Fruit fly (Drosophila melanogaster) whole organism, pupa: ENCODE data around the gene aus.
A peak's percentile ranks its signal among the peaks of the same experiment; 100 is the strongest.

Experiments
- CG10348 ChIP-seq: fragments of 200-800 bp; sonication (Bioruptor generic); IDR thresholded peaks from 2 replicates; pipeline ENCODE4 v1.3.6; 2022; ENCODE audit warnings: missing biosample characterization, missing genetic modification characterization
- CG12605 ChIP-seq: fragments of 200-800 bp; sonication (Bioruptor generic); IDR thresholded peaks from 2 replicates; pipeline ENCODE4 v1.3.6; 2022; ENCODE audit warnings: missing biosample characterization, missing genetic modification characterization
- CG13204 ChIP-seq: fragments of 200-800 bp; sonication (Bioruptor generic); optimal IDR thresholded peaks from 2 replicates; lab custom pipeline; 2018; ENCODE audit warnings: missing biosample characterization, mild to moderate bottlenecking, missing genetic modification characterization, moderate library complexity
- CG14655 ChIP-seq: fragments of 200-800 bp; sonication (Bioruptor generic); optimal IDR thresholded peaks from 3 replicates; lab custom pipeline; 2017; ENCODE audit warnings: mild to moderate bottlenecking, missing biosample characterization, missing genetic modification reagents, missing genetic modification characterization
- CG15710 ChIP-seq: fragments of 200-800 bp; sonication (Bioruptor generic); optimal IDR thresholded peaks from 2 replicates; lab custom pipeline; 2018; ENCODE audit warnings: missing biosample characterization, mild to moderate bottlenecking, missing genetic modification characterization, moderate library complexity
- CG17806 ChIP-seq: fragments of 200-800 bp; sonication (Bioruptor generic); optimal IDR thresholded peaks from 2 replicates; lab custom pipeline; 2018; ENCODE audit warnings: missing biosample characterization, mild to moderate bottlenecking, missing genetic modification characterization, moderate library complexity
- CG32121 ChIP-seq: fragments of 200-800 bp; sonication (Bioruptor generic); IDR thresholded peaks from 2 replicates; pipeline ENCODE4 v1.3.6; 2022; ENCODE audit warnings: missing biosample characterization, missing genetic modification characterization
- CG34367 ChIP-seq: fragments of 200-800 bp; sonication (Bioruptor generic); optimal IDR thresholded peaks from 2 replicates; lab custom pipeline; 2018; ENCODE audit warnings: missing biosample characterization, mild to moderate bottlenecking, missing genetic modification characterization
- CG4496 ChIP-seq: fragments of 200-800 bp; sonication (Bioruptor generic); IDR thresholded peaks from 3 replicates; pipeline ENCODE4 v1.3.6; 2022; ENCODE audit warnings: missing biosample characterization, missing genetic modification characterization
- CG8159 ChIP-seq: fragments of 200-800 bp; sonication (Bioruptor generic); optimal IDR thresholded peaks from 3 replicates; lab custom pipeline; 2018; ENCODE audit warnings: missing biosample characterization, mild to moderate bottlenecking, missing genetic modification characterization, moderate library complexity
- CG8301 ChIP-seq: fragments of 200-800 bp; sonication (Bioruptor generic); optimal IDR thresholded peaks from 2 replicates; lab custom pipeline; 2018; ENCODE audit warnings: missing biosample characterization, mild to moderate bottlenecking, missing genetic modification characterization
- CG9948 ChIP-seq: fragments of 200-800 bp; sonication (Bioruptor generic); optimal IDR thresholded peaks from 2 replicates; lab custom pipeline; 2018; ENCODE audit warnings: missing biosample characterization, mild to moderate bottlenecking, missing genetic modification characterization, moderate library complexity
- D1 ChIP-seq: fragments of 200-800 bp; sonication (Bioruptor generic); optimal IDR thresholded peaks from 2 replicates; lab custom pipeline; 2018; ENCODE audit warnings: missing biosample characterization, mild to moderate bottlenecking, missing genetic modification characterization, moderate library complexity
- EcR ChIP-seq: fragments of 200-800 bp; sonication (Bioruptor generic); optimal IDR thresholded peaks from 3 replicates; lab custom pipeline; 2019; ENCODE audit warnings: missing biosample characterization, missing genetic modification characterization, mild to moderate bottlenecking, moderate library complexity, missing genetic modification reagents
- Ets98B ChIP-seq: fragments of 200-800 bp; sonication (Bioruptor generic); IDR thresholded peaks from 2 replicates; pipeline ENCODE4 v1.3.6; 2022; ENCODE audit warnings: missing biosample characterization, missing genetic modification characterization
- Pif1A ChIP-seq: fragments of 200-800 bp; sonication (Bioruptor generic); optimal IDR thresholded peaks from 3 replicates; lab custom pipeline; 2016; ENCODE audit warnings: missing biosample characterization, missing genetic modification characterization
- Pif1B ChIP-seq: fragments of 200-800 bp; sonication (Bioruptor generic); optimal IDR thresholded peaks from 3 replicates; lab custom pipeline; 2016; ENCODE audit warnings: missing biosample characterization, missing genetic modification characterization
- Snoo ChIP-seq: fragments of 200-800 bp; sonication (Bioruptor generic); optimal IDR thresholded peaks from 3 replicates; lab custom pipeline; 2017; ENCODE audit warnings: missing biosample characterization, mild to moderate bottlenecking, missing genetic modification characterization, inconsistent platforms
- fd96Ca ChIP-seq: fragments of 200-800 bp; sonication (Bioruptor generic); IDR thresholded peaks from 3 replicates; pipeline ENCODE4 v1.3.6; 2022; ENCODE audit warnings: missing biosample characterization, missing genetic modification characterization
- gl ChIP-seq: fragments of 200-800 bp; sonication (Bioruptor generic); optimal IDR thresholded peaks from 2 replicates; lab custom pipeline; 2018; ENCODE audit warnings: missing biosample characterization, mild to moderate bottlenecking, missing genetic modification characterization
- rn ChIP-seq: fragments of 200-800 bp; sonication (Bioruptor generic); IDR thresholded peaks from 2 replicates; pipeline ENCODE4 v1.3.6; 2022; ENCODE audit warnings: missing biosample characterization, missing genetic modification characterization

Gene aus

dm6 chr3R:21319120-21319519 lies 30.3 kb downstream of the aus start:
- TF ChIP-seq fd96Ca (no peak), CG9948 (tag; lab: Kevin White, UChicago) (no peak), CG34367 (tag; lab: Kevin White, UChicago) (no peak), EcR (GFP tag; lab: Kevin White, UChicago) (no peak), CG17806 (tag; lab: Kevin White, UChicago) (no peak), CG4496 (GFP tag; lab: Robert Waterston, UW) (no peak), CG8301 (tag; lab: Kevin White, UChicago) (no peak), CG15710 (tag; lab: Kevin White, UChicago) (no peak), gl (tag; lab: Kevin White, UChicago) (no peak), CG8159 (tag; lab: Kevin White, UChicago) (no peak), CG32121 (no peak)

dm6 chr3R:21297387-21297956 lies 51.9 kb downstream of the aus start:
- TF ChIP-seq CG14655 (GFP tag; lab: Kevin White, UChicago) = peak; percentile 8
- TF ChIP-seq gl (tag; lab: Kevin White, UChicago) = peak; percentile 9
- no peak for TF ChIP-seq CG15710 (tag; lab: Kevin White, UChicago)
- TF ChIP-seq CG34367 (tag; lab: Kevin White, UChicago) = peak; percentile 7
- TF ChIP-seq Pif1B = peak; percentile 55
- peak; percentile 5 for TF ChIP-seq CG8301 (tag; lab: Kevin White, UChicago)
- no peak for TF ChIP-seq CG9948 (tag; lab: Kevin White, UChicago)
- TF ChIP-seq CG10348 (GFP tag; lab: Robert Waterston, UW) = no peak
- peak; percentile 63 for TF ChIP-seq Pif1A
- peak; percentile 8 for TF ChIP-seq Snoo (tag; lab: Kevin White, UChicago)
- TF ChIP-seq EcR (GFP tag; lab: Kevin White, UChicago) = peak; percentile 27
- no peak for TF ChIP-seq CG32121
- TF ChIP-seq, all 21 proteins: peak for 8

dm6 chr3R:21296728-21297386 lies 52.5 kb downstream of the aus start:
- TF ChIP-seq fd96Ca (no peak), D1 (tag; lab: Kevin White, UChicago) (no peak), CG15710 (tag; lab: Kevin White, UChicago) (no peak), CG13204 (GFP tag; lab: Kevin White, UChicago) (no peak), Snoo (tag; lab: Kevin White, UChicago) (no peak), CG9948 (tag; lab: Kevin White, UChicago) (no peak), rn (no peak), CG14655 (GFP tag; lab: Kevin White, UChicago) (no peak), CG8159 (tag; lab: Kevin White, UChicago) (no peak), Pif1B (no peak), Ets98B (no peak), CG32121 (no peak), gl (tag; lab: Kevin White, UChicago) (no peak), CG4496 (GFP tag; lab: Robert Waterston, UW) (no peak), CG12605 (GFP tag; lab: Robert Waterston, UW) (no peak), EcR (GFP tag; lab: Kevin White, UChicago) (no peak), CG17806 (tag; lab: Kevin White, UChicago) (no peak), CG34367 (tag; lab: Kevin White, UChicago) (no peak), CG10348 (GFP tag; lab: Robert Waterston, UW) (no peak)

- TF ChIP-seq CG4496 (GFP tag; lab: Robert Waterston, UW) = no peak
- peak; percentile 36 for TF ChIP-seq EcR (GFP tag; lab: Kevin White, UChicago)
- no peak for TF ChIP-seq CG10348 (GFP tag; lab: Robert Waterston, UW)
- peak; percentile 93 for TF ChIP-seq Pif1B
- TF ChIP-seq Ets98B = no peak
- peak; percentile 83 for TF ChIP-seq gl (tag; lab: Kevin White, UChicago)
- peak; percentile 93 for TF ChIP-seq CG34367 (tag; lab: Kevin White, UChicago)
- TF ChIP-seq CG13204 (GFP tag; lab: Kevin White, UChicago) = peak; percentile 86
- TF ChIP-seq CG9948 (tag; lab: Kevin White, UChicago) = peak; percentile 93
- no peak for TF ChIP-seq fd96Ca
- peak; percentile 92 for TF ChIP-seq CG8301 (tag; lab: Kevin White, UChicago)
- no peak for TF ChIP-seq rn
- TF ChIP-seq CG14655 (GFP tag; lab: Kevin White, UChicago) = peak; percentile 95
- no peak for TF ChIP-seq CG12605 (GFP tag; lab: Robert Waterston, UW)
- peak; percentile 78 for TF ChIP-seq D1 (tag; lab: Kevin White, UChicago)
- peak; percentile 92 for TF ChIP-seq CG15710 (tag; lab: Kevin White, UChicago)
- peak; percentile 91 for TF ChIP-seq CG17806 (tag; lab: Kevin White, UChicago)
- no peak for TF ChIP-seq CG32121
- TF ChIP-seq Snoo (tag; lab: Kevin White, UChicago) = peak; percentile 88
- TF ChIP-seq CG8159 (tag; lab: Kevin White, UChicago) = peak; percentile 95
- peak; percentile 90 for TF ChIP-seq Pif1A
- TF ChIP-seq, all 21 proteins: peak for 14
These were observed 53.2 kb downstream of the aus start for dm6 chr3R:21296038-21296727.

dm6 chr3R:21295695-21296037 lies 53.7 kb downstream of the aus start:
- no peak for TF ChIP-seq CG9948 (tag; lab: Kevin White, UChicago)
- no peak for TF ChIP-seq Pif1A
- no peak for TF ChIP-seq Snoo (tag; lab: Kevin White, UChicago)
- TF ChIP-seq CG15710 (tag; lab: Kevin White, UChicago) = no peak
- no peak for TF ChIP-seq CG12605 (GFP tag; lab: Robert Waterston, UW)
- TF ChIP-seq rn = no peak
- no peak for TF ChIP-seq CG8301 (tag; lab: Kevin White, UChicago)
- TF ChIP-seq EcR (GFP tag; lab: Kevin White, UChicago) = no peak
- TF ChIP-seq CG4496 (GFP tag; lab: Robert Waterston, UW) = no peak
- TF ChIP-seq CG13204 (GFP tag; lab: Kevin White, UChicago) = no peak
- no peak for TF ChIP-seq Ets98B
